Fruit fly (Drosophila melanogaster) whole organism, embryonic: ENCODE results near the gene Gga.

Experiments
- CG10321 ChIP-seq: fragments of 200-800 bp; sonication (Bioruptor generic); IDR thresholded peaks from 2 replicates; pipeline ENCODE4 v1.3.6; 2022; ENCODE audit warnings: missing biosample characterization, missing genetic modification characterization
- CG10462 ChIP-seq: fragments of 200-800 bp; sonication (Bioruptor generic); optimal IDR thresholded peaks from 2 replicates; lab custom pipeline; 2016; ENCODE audit warnings: missing biosample characterization, missing genetic modification characterization
- CG10565 ChIP-seq: fragments of 200-800 bp; sonication (Bioruptor generic); optimal IDR thresholded peaks from 3 replicates; lab custom pipeline; 2016; ENCODE audit warnings: missing biosample characterization, mild to moderate bottlenecking, missing genetic modification characterization
- CG11093 ChIP-seq: fragments of 200-800 bp; sonication (Bioruptor generic); IDR thresholded peaks from 3 replicates; pipeline ENCODE4 v1.3.6; 2022; ENCODE audit warnings: missing biosample characterization, missing genetic modification characterization
- CG11504 ChIP-seq: fragments of 200-800 bp; sonication (Bioruptor generic); optimal IDR thresholded peaks from 3 replicates; lab custom pipeline; 2019; ENCODE audit warnings: missing biosample characterization, mild to moderate bottlenecking, missing genetic modification characterization, moderate library complexity
- CG11560 ChIP-seq: fragments of 200-800 bp; sonication (Bioruptor generic); IDR thresholded peaks from 3 replicates; pipeline ENCODE4 v1.3.6; 2022; ENCODE audit warnings: missing biosample characterization, missing genetic modification characterization
- CG12299 ChIP-seq: fragments of 200-800 bp; sonication (Bioruptor generic); optimal IDR thresholded peaks from 2 replicates; lab custom pipeline; 2018; ENCODE audit warnings: missing biosample characterization, mild to moderate bottlenecking, missing genetic modification characterization
- CG14710 ChIP-seq: fragments of 200-800 bp; sonication (Bioruptor generic); optimal IDR thresholded peaks from 3 replicates; lab custom pipeline; 2019; ENCODE audit warnings: missing biosample characterization, mild to moderate bottlenecking, missing genetic modification characterization, moderate library complexity
- CG16863 ChIP-seq: fragments of 200-800 bp; sonication (Bioruptor generic); optimal IDR thresholded peaks from 3 replicates; lab custom pipeline; 2016; ENCODE audit warnings: missing biosample characterization, missing genetic modification characterization
- CG17186 ChIP-seq: fragments of 200-800 bp; sonication (Bioruptor generic); optimal IDR thresholded peaks from 3 replicates; lab custom pipeline; 2017; ENCODE audit warnings: missing biosample characterization, missing genetic modification reagents, missing genetic modification characterization
- CG17912 ChIP-seq: fragments of 200-800 bp; sonication (Bioruptor generic); optimal IDR thresholded peaks from 2 replicates; lab custom pipeline; 2018; ENCODE audit warnings: missing biosample characterization, mild to moderate bottlenecking, missing genetic modification characterization
- CG18011 ChIP-seq: fragments of 200-800 bp; sonication (Bioruptor generic); optimal IDR thresholded peaks from 2 replicates; lab custom pipeline; 2017; ENCODE audit warnings: missing biosample characterization, missing genetic modification characterization, mild to moderate bottlenecking, moderate library complexity, missing genotype
- CG18599 ChIP-seq: fragments of 200-800 bp; sonication (Bioruptor generic); optimal IDR thresholded peaks from 3 replicates; lab custom pipeline; 2017; ENCODE audit warnings: missing biosample characterization, missing genetic modification characterization, mild to moderate bottlenecking, moderate library complexity, missing genetic modification reagents
- CG18764 ChIP-seq: fragments of 200-800 bp; sonication (Bioruptor generic); optimal IDR thresholded peaks from 3 replicates; lab custom pipeline; 2016; ENCODE audit warnings: missing biosample characterization, missing genetic modification characterization
- CG31365 ChIP-seq: fragments of 200-800 bp; sonication (Bioruptor generic); optimal IDR thresholded peaks from 2 replicates; lab custom pipeline; 2018; ENCODE audit warnings: missing biosample characterization, mild to moderate bottlenecking, missing genetic modification characterization
- CG32767 ChIP-seq: fragments of 200-800 bp; sonication (Bioruptor generic); IDR thresholded peaks from 2 replicates; pipeline ENCODE4 v1.3.6; 2022; ENCODE audit warnings: missing biosample characterization, missing genetic modification characterization
- CG3407 ChIP-seq: fragments of 200-800 bp; sonication (Bioruptor generic); optimal IDR thresholded peaks from 2 replicates; lab custom pipeline; 2018; ENCODE audit warnings: missing biosample characterization, mild to moderate bottlenecking, missing genetic modification characterization
- CG34422 ChIP-seq: fragments of 200-800 bp; sonication (Bioruptor generic); IDR thresholded peaks from 3 replicates; pipeline ENCODE4 v1.3.6; 2022; ENCODE audit warnings: missing biosample characterization, missing genetic modification characterization
- CG4424 ChIP-seq: fragments of 200-800 bp; sonication (Bioruptor generic); optimal IDR thresholded peaks from 3 replicates; lab custom pipeline; 2016; ENCODE audit warnings: missing biosample characterization, missing genetic modification characterization
- CG8478 ChIP-seq: fragments of >200 bp; optimal IDR thresholded peaks from 2 replicates; lab custom pipeline; 2018
- CG9876 ChIP-seq: fragments of 200-800 bp; sonication (Bioruptor generic); optimal IDR thresholded peaks from 2 replicates; lab custom pipeline; 2016; ENCODE audit warnings: missing biosample characterization, missing genetic modification characterization
- Dll ChIP-seq: fragments of 200-800 bp; sonication (Bioruptor generic); IDR thresholded peaks from 4 replicates; pipeline ENCODE4 v1.3.6; 2022; ENCODE audit warnings: missing biosample characterization, missing genetic modification characterization; ENCODE audit not compliant: partially characterized antibody
- Doc3 ChIP-seq: fragments of 200-800 bp; sonication (Bioruptor generic); IDR thresholded peaks from 3 replicates; pipeline ENCODE4 v1.3.6; 2022; ENCODE audit warnings: missing biosample characterization, missing genetic modification characterization; ENCODE audit not compliant: partially characterized antibody
- E2f1 ChIP-seq: fragments of 200-800 bp; sonication (Bioruptor generic); IDR thresholded peaks from 2 replicates; pipeline ENCODE4 v1.3.6; 2022; ENCODE audit warnings: missing biosample characterization, missing genetic modification characterization
- HHEX ChIP-seq: fragments of 200-800 bp; sonication (Bioruptor generic); optimal IDR thresholded peaks from 3 replicates; lab custom pipeline; 2017; ENCODE audit warnings: missing biosample characterization, mild to moderate bottlenecking, missing genetic modification characterization, missing genetic modification reagents
- HLH4C ChIP-seq: fragments of 200-800 bp; sonication (Bioruptor generic); IDR thresholded peaks from 3 replicates; pipeline ENCODE4 v1.3.6; 2022; ENCODE audit warnings: missing biosample characterization, missing genetic modification characterization; ENCODE audit not compliant: partially characterized antibody
- Hr39 ChIP-seq: fragments of >200 bp; optimal IDR thresholded peaks from 2 replicates; lab custom pipeline; 2017
- Hsf ChIP-seq: fragments of 200-800 bp; sonication (Bioruptor generic); optimal IDR thresholded peaks from 3 replicates; lab custom pipeline; 2016; ENCODE audit warnings: missing biosample characterization, missing genetic modification characterization
- Meics ChIP-seq: fragments of 200-800 bp; sonication (Bioruptor generic); optimal IDR thresholded peaks from 2 replicates; lab custom pipeline; 2017; ENCODE audit warnings: missing biosample characterization, mild to moderate bottlenecking, missing genetic modification characterization
- NK7.1 ChIP-seq: fragments of 200-800 bp; sonication (Bioruptor generic); optimal IDR thresholded peaks from 3 replicates; lab custom pipeline; 2016; ENCODE audit warnings: missing biosample characterization, missing genetic modification characterization
- Oaz ChIP-seq: fragments of 200-800 bp; sonication (Bioruptor generic); IDR thresholded peaks from 2 replicates; pipeline ENCODE4 v1.3.6; 2022; ENCODE audit warnings: missing biosample characterization, missing genetic modification characterization
- Six4 ChIP-seq: fragments of 200-800 bp; sonication (Bioruptor generic); optimal IDR thresholded peaks from 2 replicates; lab custom pipeline; 2016; ENCODE audit warnings: missing biosample characterization, missing genetic modification characterization
- YL-1 ChIP-seq: fragments of 200-800 bp; sonication (Bioruptor generic); optimal IDR thresholded peaks from 3 replicates; lab custom pipeline; 2017; ENCODE audit warnings: missing biosample characterization, mild to moderate bottlenecking, missing genetic modification characterization
- ara ChIP-seq: fragments of 200-800 bp; sonication (Bioruptor generic); IDR thresholded peaks from 2 replicates; pipeline ENCODE4 v1.3.6; 2022; ENCODE audit warnings: missing biosample characterization, missing genetic modification characterization
- az2 ChIP-seq: fragments of 200-800 bp; sonication (Bioruptor generic); optimal IDR thresholded peaks from 3 replicates; lab custom pipeline; 2016; ENCODE audit warnings: missing biosample characterization, missing genetic modification characterization
- dmrt11E ChIP-seq: fragments of 200-800 bp; sonication (Bioruptor generic); optimal IDR thresholded peaks from 3 replicates; lab custom pipeline; 2018; ENCODE audit warnings: missing biosample characterization, mild to moderate bottlenecking, missing genetic modification characterization, moderate library complexity
- eve ChIP-seq, 2 experiments: fragments of >200 bp; optimal IDR thresholded peaks; 2 replicates each; lab custom pipeline; 2017; ENCODE audit warnings: missing biosample characterization in 2 of 2, missing genetic modification characterization in 2 of 2
- grn ChIP-seq: fragments of 200-800 bp; sonication (Bioruptor generic); optimal IDR thresholded peaks from 3 replicates; lab custom pipeline; 2017; ENCODE audit warnings: missing biosample characterization, missing genetic modification characterization
- ham ChIP-seq: fragments of 200-800 bp; sonication (Bioruptor generic); IDR thresholded peaks from 2 replicates; pipeline ENCODE4 v1.3.6; 2022; ENCODE audit warnings: missing biosample characterization, missing genetic modification characterization
- hth ChIP-seq: fragments of >200 bp; optimal IDR thresholded peaks from 2 replicates; lab custom pipeline; 2017; ENCODE audit warnings: inconsistent platforms
- ind ChIP-seq: fragments of 200-800 bp; sonication (Bioruptor generic); optimal IDR thresholded peaks from 3 replicates; lab custom pipeline; 2016; ENCODE audit warnings: missing biosample characterization, missing genetic modification characterization
- maf-S ChIP-seq: fragments of 200-800 bp; sonication (Bioruptor generic); optimal IDR thresholded peaks from 2 replicates; lab custom pipeline; 2016; ENCODE audit warnings: missing biosample characterization, missing genetic modification characterization
- mirr ChIP-seq: fragments of 200-800 bp; sonication (Bioruptor generic); optimal IDR thresholded peaks from 3 replicates; lab custom pipeline; 2018; ENCODE audit warnings: missing biosample characterization, mild to moderate bottlenecking, missing genetic modification characterization
- nerfin-1 ChIP-seq: fragments of 200-800 bp; sonication (Bioruptor generic); optimal IDR thresholded peaks from 3 replicates; lab custom pipeline; 2019; ENCODE audit warnings: missing biosample characterization, mild to moderate bottlenecking, missing genetic modification characterization, moderate library complexity
- rib ChIP-seq: fragments of 200-800 bp; sonication (Bioruptor generic); IDR thresholded peaks from 2 replicates; pipeline ENCODE4 v1.3.6; 2022; ENCODE audit warnings: missing biosample characterization, missing genetic modification characterization
- sc ChIP-seq, 3 experiments: fragments of >200 bp in 2 of 3; fragments of 200-800 bp in 1 of 3; sonication (Bioruptor generic) in 1 of 3; optimal IDR thresholded peaks; 2 replicates in 2 of 3; 3 replicates in 1 of 3; lab custom pipeline; 2017; ENCODE audit warnings: mild to moderate bottlenecking in 1 of 3, missing biosample characterization in 1 of 3, missing genetic modification characterization in 1 of 3, missing genetic modification reagents in 1 of 3
- sens ChIP-seq: fragments of 200-800 bp; sonication (Bioruptor generic); peaks from one replicate; lab custom pipeline; 2016; ENCODE audit warnings: missing biosample characterization, missing genetic modification characterization
- sima ChIP-seq: fragments of 200-800 bp; sonication (Bioruptor generic); optimal IDR thresholded peaks from 2 replicates; lab custom pipeline; 2016; ENCODE audit warnings: missing biosample characterization, missing genetic modification characterization
- slou ChIP-seq: fragments of 200-800 bp; sonication (Bioruptor generic); optimal IDR thresholded peaks from 3 replicates; lab custom pipeline; 2016; ENCODE audit warnings: missing biosample characterization, missing genetic modification characterization
- ssp ChIP-seq: fragments of 200-800 bp; sonication (Bioruptor generic); IDR thresholded peaks from 2 replicates; pipeline ENCODE4 v1.3.6; 2022; ENCODE audit warnings: missing biosample characterization, missing genetic modification characterization
- vfl ChIP-seq: fragments of 200-800 bp; sonication (Bioruptor generic); optimal IDR thresholded peaks from 2 replicates; lab custom pipeline; 2016; ENCODE audit warnings: missing biosample characterization, missing genetic modification characterization
- zf30C ChIP-seq: fragments of 200-800 bp; sonication (Bioruptor generic); optimal IDR thresholded peaks from 3 replicates; lab custom pipeline; 2018; ENCODE audit warnings: missing biosample characterization, mild to moderate bottlenecking, missing genetic modification characterization

The Gga gene

dm6 chrX:9646022-9646421 is 45.2 kb downstream of the Gga start (continued):
- TF ChIP-seq sima (peak; percentile 88), CG3407 (GFP tag; lab: Kevin White, UChicago) (peak; percentile 94), ssp (GFP tag; lab: Robert Waterston, UW) (peak; percentile 89), HHEX (GFP tag; lab: Kevin White, UChicago) (peak; percentile 97), Hr39 (lab: Kevin White, UChicago) (no peak), CG18011 (GFP tag; lab: Kevin White, UChicago) (peak; percentile 83), Hsf (GFP tag; lab: Kevin White, UChicago) (peak; percentile 97), CG4424 (peak; percentile 98), Six4 (GFP tag; lab: Kevin White, UChicago) (peak; percentile 98), mirr (GFP tag; lab: Kevin White, UChicago) (peak; percentile 79), CG18599 (peak; percentile 97), grn (GFP tag; lab: Kevin White, UChicago) (peak; percentile 87), CG17912 (GFP tag; lab: Kevin White, UChicago) (peak; percentile 93), nerfin-1 (tag; lab: Kevin White, UChicago) (peak; percentile 94), rib (GFP tag; lab: Robert Waterston, UW) (peak; percentile 91), CG8478 (lab: Kevin White, UChicago) (no peak), CG9876 (GFP tag; lab: Kevin White, UChicago) (peak; percentile 95), hth (no peak), E2f1 (GFP tag; lab: Robert Waterston, UW) (peak; percentile 97), eve (GFP tag; optimal IDR thresholded peaks at IDR 0.05; lab: Kevin White, UChicago) (peak; percentile 42 to 97), CG10321 (GFP tag; lab: Robert Waterston, UW) (peak; percentile 84), ara (GFP tag; lab: Robert Waterston, UW) (peak; percentile 98), Dll (GFP tag; lab: Robert Waterston, UW) (no peak), CG32767 (GFP tag; lab: Robert Waterston, UW) (peak; percentile 96), NK7.1 (GFP tag; lab: Kevin White, UChicago) (peak; percentile 95), CG10565 (peak; percentile 93), Meics (GFP tag; lab: Kevin White, UChicago) (peak; percentile 94), az2 (peak; percentile 98), sc (optimal IDR thresholded peaks at IDR 0.05; lab: Kevin White, UChicago) (no peak), sc (GFP tag; optimal IDR thresholded peaks at IDR 0.05; lab: Kevin White, UChicago) (peak; percentile 94), Oaz (GFP tag; lab: Robert Waterston, UW) (peak; percentile 96), CG17186 (GFP tag; lab: Kevin White, UChicago) (peak; percentile 85), HLH4C (GFP tag; lab: Robert Waterston, UW) (no peak), CG31365 (tag; lab: Kevin White, UChicago) (peak; percentile 81), CG11093 (GFP tag; lab: Robert Waterston, UW) (peak; percentile 95), CG11504 (tag; lab: Kevin White, UChicago) (peak; percentile 97), CG18764 (GFP tag; lab: Kevin White, UChicago) (peak; percentile 94), YL-1 (GFP tag; lab: Kevin White, UChicago) (peak; percentile 82), slou (GFP tag; lab: Kevin White, UChicago) (peak; percentile 85), ind (peak; percentile 97), vfl (GFP tag; lab: Kevin White, UChicago) (peak; percentile 89), CG10462 (GFP tag; lab: Kevin White, UChicago) (peak; percentile 93), Doc3 (GFP tag; lab: Robert Waterston, UW) (no peak), sens (GFP tag; lab: Kevin White, UChicago) (peak; percentile 99), dmrt11E (tag; lab: Kevin White, UChicago) (peak; percentile 92), zf30C (GFP tag; lab: Kevin White, UChicago) (peak; percentile 93), CG34422 (GFP tag; lab: Robert Waterston, UW) (peak; percentile 97), CG12299 (tag; lab: Kevin White, UChicago) (peak; percentile 91), CG11560 (tag; lab: Robert Waterston, UW) (peak; percentile 86), CG14710 (tag; lab: Kevin White, UChicago) (peak; percentile 92), ham (GFP tag; lab: Robert Waterston, UW) (peak; percentile 80), CG16863 (peak; percentile 98), maf-S (GFP tag; lab: Kevin White, UChicago) (peak; percentile 97)
